Fruit fly (Drosophila melanogaster): Measurements from ENCODE around the gene CG31730.

DNA sequence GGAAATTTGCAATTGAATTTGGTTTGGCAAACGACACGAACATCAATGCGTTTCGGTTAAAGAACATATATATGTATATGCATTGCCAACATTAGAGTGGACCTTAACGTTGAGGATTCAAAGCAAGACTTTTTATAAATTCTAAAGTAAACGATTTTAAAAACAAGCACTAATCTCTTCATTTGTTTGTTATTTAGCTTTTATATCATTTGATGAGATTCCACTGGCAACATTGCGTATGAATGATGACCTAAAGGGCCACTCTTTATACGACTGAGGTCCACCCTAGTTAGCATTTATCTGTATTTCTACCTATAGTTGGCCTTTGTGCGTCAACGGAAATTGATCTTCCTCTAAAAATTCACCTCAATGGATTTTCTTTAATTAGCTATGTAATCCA lies 841 bp downstream of the CG31730 start:
- TF ChIP-seq CG14711 (tag; optimal IDR thresholded peaks at IDR 0.05) (no peak), CG7045 (GFP tag; optimal IDR thresholded peaks at IDR 0.05) (no peak), ovo (GFP tag; optimal IDR thresholded peaks at IDR 0.05) (no peak), CG33017 (tag; optimal IDR thresholded peaks at IDR 0.05) (no peak), kay (GFP tag; ENCODE audit: borderline replicate concordance) (no peak), Mnt (GFP tag; optimal IDR thresholded peaks at IDR 0.05) (no peak), CG5204 (GFP tag; optimal IDR thresholded peaks at IDR 0.05) (no peak), Clk (GFP tag; optimal IDR thresholded peaks at IDR 0.05) (no peak), CG12768 (GFP tag; optimal IDR thresholded peaks at IDR 0.05) (no peak), pad (GFP tag; optimal IDR thresholded peaks at IDR 0.05) (no peak), CG1620 (GFP tag; optimal IDR thresholded peaks at IDR 0.05) (no peak)
